Fruit fly (Drosophila melanogaster): ENCODE results near the gene Tk.

The Tk gene

dm6 chr3R:11945450-11946317 is 59.6 kb downstream of the Tk start (continued):
- TF ChIP-seq lz (GFP tag; optimal IDR thresholded peaks at IDR 0.05) (no peak), CG6792 (GFP tag; optimal IDR thresholded peaks at IDR 0.05) (no peak), Eip78C (GFP tag) (peak; percentile 80), CG11762 (GFP tag; optimal IDR thresholded peaks at IDR 0.05; ENCODE audit: insufficient read depth) (no peak), vri (GFP tag; optimal IDR thresholded peaks at IDR 0.05) (no peak), Gug (GFP tag; IDR thresholded peaks at IDR 0.05) (0 out of 2 replicates have a peak, but pooled peaks have one; percentile 14), dac (GFP tag; optimal IDR thresholded peaks at IDR 0.05) (no peak), CG8632 (GFP tag; optimal IDR thresholded peaks at IDR 0.05) (no peak), CG15336 (GFP tag; IDR thresholded peaks at IDR 0.05) (no peak), CG11902 (GFP tag; optimal IDR thresholded peaks at IDR 0.05) (no peak), fd85E (GFP tag; optimal IDR thresholded peaks at IDR 0.05) (no peak), Hr4 (GFP tag; optimal IDR thresholded peaks at IDR 0.05) (peak; percentile 30), Smox (GFP tag; optimal IDR thresholded peaks at IDR 0.05) (no peak), pdm3 (GFP tag; optimal IDR thresholded peaks at IDR 0.05) (peak; percentile 6), salr (GFP tag; optimal IDR thresholded peaks at IDR 0.05) (peak in 1 of 2 experiments; percentile 53), CG6808 (GFP tag; optimal IDR thresholded peaks at IDR 0.05) (peak; percentile 24)
